Worm (Caenorhabditis elegans) whole organism, late embryonic: ENCODE results near the gene F21A3.11.

ENCODE experiments used
- C38D4.7 ChIP-seq: fragments of 200-800 bp; sonication (Bioruptor generic); optimal IDR thresholded peaks from 2 replicates; lab custom pipeline; 2018; ENCODE audit warnings: mild to moderate bottlenecking, missing genetic modification characterization, moderate library complexity, missing compliant biosample characterization
- F13H6.1 ChIP-seq: sonication (generic microtip); optimal IDR thresholded peaks from 2 replicates; lab custom pipeline; 2016; ENCODE audit warnings: missing genetic modification characterization, missing compliant biosample characterization
- K02D7.2 ChIP-seq: sonication (generic microtip); optimal IDR thresholded peaks from 2 replicates; lab custom pipeline; 2017; ENCODE audit warnings: mild to moderate bottlenecking, missing genetic modification characterization, missing compliant biosample characterization
- ama-1 ChIP-seq: fragments of 150-350 bp; optimal IDR thresholded peaks from 2 replicates; lab custom pipeline; 2014
- ceh-14 ChIP-seq: sonication (generic microtip); optimal IDR thresholded peaks from 2 replicates; lab custom pipeline; 2016; ENCODE audit warnings: missing genotype, missing genetic modification characterization, missing compliant biosample characterization
- ceh-6 ChIP-seq: fragments of 200-800 bp; sonication (Bioruptor generic); optimal IDR thresholded peaks from 2 replicates; lab custom pipeline; 2018; ENCODE audit warnings: mild to moderate bottlenecking, missing genetic modification characterization, missing compliant biosample characterization
- ets-4 ChIP-seq: sonication (generic microtip); optimal IDR thresholded peaks from 2 replicates; lab custom pipeline; 2016; ENCODE audit warnings: missing genetic modification characterization, missing compliant biosample characterization
- hlh-30 ChIP-seq: sonication (generic microtip); optimal IDR thresholded peaks from 2 replicates; lab custom pipeline; 2017; ENCODE audit warnings: antibody characterized with exemption, missing genetic modification characterization, missing compliant biosample characterization; ENCODE audit not compliant: insufficient read depth
- lin-11 ChIP-seq: fragments of 200-800 bp; sonication (Bioruptor generic); optimal IDR thresholded peaks from 2 replicates; lab custom pipeline; 2018; ENCODE audit warnings: mild to moderate bottlenecking, missing genetic modification characterization, missing compliant biosample characterization
- nfya-1 ChIP-seq: sonication (generic microtip); optimal IDR thresholded peaks from 2 replicates; lab custom pipeline; 2017; ENCODE audit warnings: missing genetic modification characterization, mild to moderate bottlenecking, missing compliant biosample characterization, antibody characterized with exemption, moderate library complexity
- nhr-232 ChIP-seq: sonication (generic microtip); optimal IDR thresholded peaks from 2 replicates; lab custom pipeline; 2016; ENCODE audit warnings: missing genetic modification characterization, missing compliant biosample characterization
- npax-4 ChIP-seq: sonication (generic microtip); optimal IDR thresholded peaks from 2 replicates; lab custom pipeline; 2016; ENCODE audit warnings: missing genetic modification characterization, missing compliant biosample characterization
- pat-9 ChIP-seq: fragments of 200-800 bp; sonication (Bioruptor generic); optimal IDR thresholded peaks from 2 replicates; lab custom pipeline; 2018; ENCODE audit warnings: mild to moderate bottlenecking, missing genetic modification characterization, moderate library complexity, missing compliant biosample characterization
- pros-1 ChIP-seq: fragments of 150-350 bp; optimal IDR thresholded peaks from 2 replicates; lab custom pipeline; 2014; ENCODE audit warnings: missing biosample characterization, missing genetic modification reagents, missing genetic modification characterization
- ttx-3 ChIP-seq: sonication (generic microtip); optimal IDR thresholded peaks from 2 replicates; lab custom pipeline; 2016; ENCODE audit warnings: missing genetic modification reagents, missing genetic modification characterization, missing compliant biosample characterization

The F21A3.11 gene

ce11 chrV:15483563-15483962, 49.4 kb downstream of the F21A3.11 start:
- TF ChIP-seq ceh-6 (GFP tag; lab: Kevin White, UChicago) (no peak), nhr-232 (tag; lab: Kevin White, UChicago) (no peak), ceh-14 (tag; lab: Kevin White, UChicago) (no peak), nfya-1 (tag; lab: Kevin White, UChicago) (no peak), npax-4 (tag; lab: Kevin White, UChicago) (no peak), K02D7.2 (no peak), C38D4.7 (no peak)

- TF ChIP-seq pros-1 (no peak), pat-9 (no peak), F13H6.1 (tag; lab: Kevin White, UChicago) (no peak), ets-4 (no peak), hlh-30 (tag; lab: Kevin White, UChicago) (no peak), lin-11 (tag; lab: Kevin White, UChicago) (no peak), ama-1 (lab: Kevin White, UChicago) (no peak), ttx-3 (no peak)
These were observed 51.6 kb downstream of the F21A3.11 start, which contains the start of gene nhr-150 for ce11 chrV:15481374-15481773. Gene nhr-150, minus strand, starts transcription at chrV:15481465.
